Fruit fly (Drosophila melanogaster) whole organism, pupa: ENCODE data around the gene osk.

ENCODE experiments used
- CG10348 ChIP-seq: fragments of 200-800 bp; sonication (Bioruptor generic); IDR thresholded peaks from 2 replicates; pipeline ENCODE4 v1.3.6; 2022; ENCODE audit warnings: missing biosample characterization, missing genetic modification characterization
- CG12605 ChIP-seq: fragments of 200-800 bp; sonication (Bioruptor generic); IDR thresholded peaks from 2 replicates; pipeline ENCODE4 v1.3.6; 2022; ENCODE audit warnings: missing biosample characterization, missing genetic modification characterization
- CG13204 ChIP-seq: fragments of 200-800 bp; sonication (Bioruptor generic); optimal IDR thresholded peaks from 2 replicates; lab custom pipeline; 2018; ENCODE audit warnings: missing biosample characterization, mild to moderate bottlenecking, missing genetic modification characterization, moderate library complexity
- CG14655 ChIP-seq: fragments of 200-800 bp; sonication (Bioruptor generic); optimal IDR thresholded peaks from 3 replicates; lab custom pipeline; 2017; ENCODE audit warnings: mild to moderate bottlenecking, missing biosample characterization, missing genetic modification reagents, missing genetic modification characterization
- CG15710 ChIP-seq: fragments of 200-800 bp; sonication (Bioruptor generic); optimal IDR thresholded peaks from 2 replicates; lab custom pipeline; 2018; ENCODE audit warnings: missing biosample characterization, mild to moderate bottlenecking, missing genetic modification characterization, moderate library complexity
- CG17806 ChIP-seq: fragments of 200-800 bp; sonication (Bioruptor generic); optimal IDR thresholded peaks from 2 replicates; lab custom pipeline; 2018; ENCODE audit warnings: missing biosample characterization, mild to moderate bottlenecking, missing genetic modification characterization, moderate library complexity
- CG32121 ChIP-seq: fragments of 200-800 bp; sonication (Bioruptor generic); IDR thresholded peaks from 2 replicates; pipeline ENCODE4 v1.3.6; 2022; ENCODE audit warnings: missing biosample characterization, missing genetic modification characterization
- CG34367 ChIP-seq: fragments of 200-800 bp; sonication (Bioruptor generic); optimal IDR thresholded peaks from 2 replicates; lab custom pipeline; 2018; ENCODE audit warnings: missing biosample characterization, mild to moderate bottlenecking, missing genetic modification characterization
- CG4496 ChIP-seq: fragments of 200-800 bp; sonication (Bioruptor generic); IDR thresholded peaks from 3 replicates; pipeline ENCODE4 v1.3.6; 2022; ENCODE audit warnings: missing biosample characterization, missing genetic modification characterization
- CG8159 ChIP-seq: fragments of 200-800 bp; sonication (Bioruptor generic); optimal IDR thresholded peaks from 3 replicates; lab custom pipeline; 2018; ENCODE audit warnings: missing biosample characterization, mild to moderate bottlenecking, missing genetic modification characterization, moderate library complexity
- CG8301 ChIP-seq: fragments of 200-800 bp; sonication (Bioruptor generic); optimal IDR thresholded peaks from 2 replicates; lab custom pipeline; 2018; ENCODE audit warnings: missing biosample characterization, mild to moderate bottlenecking, missing genetic modification characterization
- CG9948 ChIP-seq: fragments of 200-800 bp; sonication (Bioruptor generic); optimal IDR thresholded peaks from 2 replicates; lab custom pipeline; 2018; ENCODE audit warnings: missing biosample characterization, mild to moderate bottlenecking, missing genetic modification characterization, moderate library complexity
- D1 ChIP-seq: fragments of 200-800 bp; sonication (Bioruptor generic); optimal IDR thresholded peaks from 2 replicates; lab custom pipeline; 2018; ENCODE audit warnings: missing biosample characterization, mild to moderate bottlenecking, missing genetic modification characterization, moderate library complexity
- EcR ChIP-seq: fragments of 200-800 bp; sonication (Bioruptor generic); optimal IDR thresholded peaks from 3 replicates; lab custom pipeline; 2019; ENCODE audit warnings: missing biosample characterization, missing genetic modification characterization, mild to moderate bottlenecking, moderate library complexity, missing genetic modification reagents
- Ets98B ChIP-seq: fragments of 200-800 bp; sonication (Bioruptor generic); IDR thresholded peaks from 2 replicates; pipeline ENCODE4 v1.3.6; 2022; ENCODE audit warnings: missing biosample characterization, missing genetic modification characterization
- Pif1A ChIP-seq: fragments of 200-800 bp; sonication (Bioruptor generic); optimal IDR thresholded peaks from 3 replicates; lab custom pipeline; 2016; ENCODE audit warnings: missing biosample characterization, missing genetic modification characterization
- Pif1B ChIP-seq: fragments of 200-800 bp; sonication (Bioruptor generic); optimal IDR thresholded peaks from 3 replicates; lab custom pipeline; 2016; ENCODE audit warnings: missing biosample characterization, missing genetic modification characterization
- Snoo ChIP-seq: fragments of 200-800 bp; sonication (Bioruptor generic); optimal IDR thresholded peaks from 3 replicates; lab custom pipeline; 2017; ENCODE audit warnings: missing biosample characterization, mild to moderate bottlenecking, missing genetic modification characterization, inconsistent platforms
- fd96Ca ChIP-seq: fragments of 200-800 bp; sonication (Bioruptor generic); IDR thresholded peaks from 3 replicates; pipeline ENCODE4 v1.3.6; 2022; ENCODE audit warnings: missing biosample characterization, missing genetic modification characterization
- gl ChIP-seq: fragments of 200-800 bp; sonication (Bioruptor generic); optimal IDR thresholded peaks from 2 replicates; lab custom pipeline; 2018; ENCODE audit warnings: missing biosample characterization, mild to moderate bottlenecking, missing genetic modification characterization
- rn ChIP-seq: fragments of 200-800 bp; sonication (Bioruptor generic); IDR thresholded peaks from 2 replicates; pipeline ENCODE4 v1.3.6; 2022; ENCODE audit warnings: missing biosample characterization, missing genetic modification characterization

Gene osk

dm6 chr3R:8896740-8897139, 38.2 kb upstream of the osk start:
- TF ChIP-seq rn (GFP tag; lab: Robert Waterston, UW) = peak; percentile 30; the same call in 1 of the 2 replicates
- no peak for TF ChIP-seq gl (tag; lab: Kevin White, UChicago)
- TF ChIP-seq CG17806 (tag; lab: Kevin White, UChicago) = peak; percentile 42
- peak; percentile 81 for TF ChIP-seq CG32121
- TF ChIP-seq CG13204 (GFP tag; lab: Kevin White, UChicago) = no peak
- TF ChIP-seq CG12605 (GFP tag; lab: Robert Waterston, UW) = peak; percentile 73; the same call in 1 of the 2 replicates
- TF ChIP-seq Ets98B = peak; percentile 83
- TF ChIP-seq Pif1A = peak; percentile 38
- TF ChIP-seq Snoo (tag; lab: Kevin White, UChicago) = peak; percentile 35
- no peak for TF ChIP-seq CG34367
- TF ChIP-seq CG15710 = peak; percentile 43
- peak; percentile 30 for TF ChIP-seq CG9948 (tag; lab: Kevin White, UChicago)
- TF ChIP-seq CG4496 (GFP tag; lab: Robert Waterston, UW) = peak; percentile 81
- peak; percentile 75 for TF ChIP-seq CG14655 (GFP tag; lab: Kevin White, UChicago)
- peak; percentile 41 for TF ChIP-seq Pif1B
- no peak for TF ChIP-seq D1 (tag; lab: Kevin White, UChicago)
- 0 out of 3 replicates have a peak, but pooled peaks have one; percentile 38 for TF ChIP-seq fd96Ca (GFP tag; lab: Robert Waterston, UW)
- TF ChIP-seq CG8159 (tag; lab: Kevin White, UChicago) = peak; percentile 41
- TF ChIP-seq CG8301 (tag; lab: Kevin White, UChicago) = peak; percentile 81
- TF ChIP-seq CG10348 (GFP tag; lab: Robert Waterston, UW) = 0 out of 2 replicates have a peak, but pooled peaks have one; percentile 21
- no peak for TF ChIP-seq EcR (GFP tag; lab: Kevin White, UChicago)

dm6 chr3R:8914919-8915318, 20.0 kb upstream of the osk start:
- no peak for TF ChIP-seq CG9948 (tag; lab: Kevin White, UChicago)
- TF ChIP-seq EcR (GFP tag; lab: Kevin White, UChicago) = peak; percentile 79

dm6 chr3R:8915537-8916332, 19.2 kb upstream of the osk start:
- 0 out of 3 replicates have a peak, but pooled peaks have one; percentile 28 for TF ChIP-seq CG4496 (GFP tag; lab: Robert Waterston, UW)
- TF ChIP-seq CG32121 = no peak
- 0 out of 2 replicates have a peak, but pooled peaks have one; percentile 26 for TF ChIP-seq CG12605 (GFP tag; lab: Robert Waterston, UW)
- TF ChIP-seq, all 21 proteins: peak for 2

dm6 chr3R:8918818-8919217, 16.1 kb upstream of the osk start:
- TF ChIP-seq CG32121 (peak; percentile 53; the same call in 1 of the 2 replicates), CG4496 (GFP tag; lab: Robert Waterston, UW) (peak; percentile 26; the same call in 1 of the 3 replicates), CG8301 (tag; lab: Kevin White, UChicago) (peak; percentile 58), rn (GFP tag; lab: Robert Waterston, UW) (no peak), CG9948 (tag; lab: Kevin White, UChicago) (peak; percentile 2), CG10348 (GFP tag; lab: Robert Waterston, UW) (no peak), Pif1A (peak; percentile 1), CG14655 (GFP tag; lab: Kevin White, UChicago) (peak; percentile 46), CG12605 (GFP tag; lab: Robert Waterston, UW) (0 out of 2 replicates have a peak, but pooled peaks have one; percentile 23)
- TF ChIP-seq, all 21 proteins: peak for 7

- TF ChIP-seq Pif1A (peak; percentile 51), CG12605 (GFP tag; lab: Robert Waterston, UW) (peak; percentile 43), CG32121 (peak; percentile 68), Ets98B (peak; percentile 79), fd96Ca (GFP tag; lab: Robert Waterston, UW) (peak; percentile 58; the same call in 2 of the 3 replicates), CG9948 (tag; lab: Kevin White, UChicago) (no peak), Pif1B (no peak), CG14655 (GFP tag; lab: Kevin White, UChicago) (peak; percentile 52), CG34367 (no peak), CG4496 (GFP tag; lab: Robert Waterston, UW) (peak; percentile 81)
Observed at dm6 chr3R:8920091-8920733, 14.7 kb upstream of the osk start.

- TF ChIP-seq CG32121 (no peak), Pif1A (no peak), CG10348 (GFP tag; lab: Robert Waterston, UW) (no peak), CG13204 (GFP tag; lab: Kevin White, UChicago) (no peak), CG9948 (tag; lab: Kevin White, UChicago) (no peak), CG15710 (no peak), CG4496 (GFP tag; lab: Robert Waterston, UW) (no peak), Snoo (tag; lab: Kevin White, UChicago) (no peak), EcR (GFP tag; lab: Kevin White, UChicago) (no peak), Pif1B (no peak), fd96Ca (GFP tag; lab: Robert Waterston, UW) (no peak)
Observed at dm6 chr3R:8921880-8922279, 13.0 kb upstream of the osk start.
